Worm (Caenorhabditis elegans): ENCODE measurements around the gene irg-5.
A peak's percentile ranks its signal among the peaks of the same experiment; 100 is the strongest.

irg-5 gene

DNA sequence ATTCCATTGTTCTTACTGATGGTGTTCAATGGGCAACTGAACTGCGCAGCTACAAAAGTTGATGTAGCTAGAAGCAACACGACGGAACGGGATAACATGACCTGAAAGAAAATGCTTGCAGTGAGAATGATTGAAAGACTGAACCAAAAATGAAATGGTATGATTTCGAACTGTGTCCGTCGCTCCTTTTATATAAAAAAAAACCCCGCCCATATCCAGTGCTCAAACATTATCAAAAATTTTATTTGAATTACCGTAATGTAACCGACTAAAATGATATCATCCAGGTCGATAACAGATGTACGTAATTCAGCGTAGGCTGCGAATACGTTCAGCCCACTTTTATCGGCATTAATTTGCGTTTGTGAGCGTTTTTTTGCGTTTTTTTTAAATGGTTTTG lies at the start of gene irg-5:
Gene irg-5, minus strand, starts transcription at position 101 of the 400 bp plus-strand sequence.
- TF ChIP-seq zip-4 (GFP tag; optimal IDR thresholded peaks at IDR 0.05) (no peak), C16A3.4 (tag; optimal IDR thresholded peaks at IDR 0.05) (no peak), lir-3 (tag; optimal IDR thresholded peaks at IDR 0.05; ENCODE audit: poor library complexity) (no peak), tlp-1 (tag; optimal IDR thresholded peaks at IDR 0.05) (no peak), egl-27 (tag; optimal IDR thresholded peaks at IDR 0.05) (no peak), jun-1 (tag; optimal IDR thresholded peaks at IDR 0.05) (no peak), elt-3 (tag; optimal IDR thresholded peaks at IDR 0.05) (no peak), pag-3 (tag; optimal IDR thresholded peaks at IDR 0.05; ENCODE audit: borderline replicate concordance, insufficient read depth) (no peak), skn-1 (tag; optimal IDR thresholded peaks at IDR 0.05) (no peak)

DNA sequence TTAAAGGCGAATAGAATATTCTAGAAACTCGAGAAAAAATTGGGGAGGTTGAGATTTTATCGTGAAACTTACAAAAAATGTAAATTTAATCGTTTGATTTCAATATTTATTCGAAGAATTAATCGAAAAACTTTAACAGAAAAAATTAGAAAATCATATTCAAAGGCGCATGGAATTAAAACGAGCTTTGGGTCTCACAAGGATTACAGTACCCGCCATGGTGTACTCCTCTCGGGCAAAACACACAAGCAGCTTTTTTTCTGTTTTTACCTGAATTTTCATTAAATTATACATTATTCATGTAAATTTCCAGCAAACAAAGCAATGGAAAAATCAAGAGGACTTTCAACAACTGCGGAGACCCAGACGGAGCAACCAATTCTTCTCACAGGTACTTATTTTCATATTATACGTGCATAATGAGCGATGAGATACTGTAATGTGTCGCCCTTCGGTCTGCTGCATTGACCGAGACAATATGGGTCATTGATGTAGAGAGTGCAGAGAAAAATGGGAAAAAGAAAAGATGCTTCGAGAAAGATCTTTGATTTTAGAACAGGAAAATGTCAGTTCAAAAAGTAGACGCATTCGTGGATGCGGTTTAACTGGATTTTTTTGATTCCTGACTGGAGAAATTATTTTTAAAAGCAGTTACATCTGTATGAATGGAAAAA lies 49.1 kb upstream of the irg-5 start, which contains the start of the genes F53C11.4 and F53C11.5:
Gene F53C11.4, minus strand, starts transcription at position 128 of the 674 bp plus-strand sequence.
Gene F53C11.5, plus strand, starts transcription at position 325 of the 674 bp plus-strand sequence.
- peak; percentile 10 for TF ChIP-seq skn-1 (tag; optimal IDR thresholded peaks at IDR 0.05)
- no peak for TF ChIP-seq hlh-17 (GFP tag; optimal IDR thresholded peaks at IDR 0.05; ENCODE audit: borderline replicate concordance)
- TF ChIP-seq mef-2 (tag; optimal IDR thresholded peaks at IDR 0.05) = no peak
- peak; percentile 53 to 81 for TF ChIP-seq lsy-2 (tag; optimal IDR thresholded peaks at IDR 0.05)
- peak in 2 of 6 experiments; percentile 31 to 40 for TF ChIP-seq elt-3 (tag; optimal IDR thresholded peaks at IDR 0.05)
- peak; percentile 67 for TF ChIP-seq mep-1 (tag; optimal IDR thresholded peaks at IDR 0.05)
- TF ChIP-seq elt-2 (tag; optimal IDR thresholded peaks at IDR 0.05) = peak; percentile 20
- TF ChIP-seq lin-13 (GFP tag; optimal IDR thresholded peaks at IDR 0.05) = no peak
- TF ChIP-seq lir-3 (tag; optimal IDR thresholded peaks at IDR 0.05; ENCODE audit: poor library complexity) = peak; percentile 15
- no peak for TF ChIP-seq nhr-11 (tag; optimal IDR thresholded peaks at IDR 0.05)
- peak; percentile 2 for TF ChIP-seq dsc-1 (tag; optimal IDR thresholded peaks at IDR 0.05)
- TF ChIP-seq rnt-1 (tag; optimal IDR thresholded peaks at IDR 0.05) = peak; percentile 34
- TF ChIP-seq unc-86 (tag; optimal IDR thresholded peaks at IDR 0.05) = peak; percentile 2
- TF ChIP-seq pqm-1 (tag; optimal IDR thresholded peaks at IDR 0.05) = peak; percentile 23
- TF ChIP-seq dpl-1 (GFP tag; optimal IDR thresholded peaks at IDR 0.05) = peak in 1 of 3 experiments; percentile 12
- no peak for TF ChIP-seq ceh-90 (tag; optimal IDR thresholded peaks at IDR 0.05)
- no peak for TF ChIP-seq nhr-71 (tag; optimal IDR thresholded peaks at IDR 0.05)
- TF ChIP-seq pag-3 (tag; optimal IDR thresholded peaks at IDR 0.05; ENCODE audit: borderline replicate concordance, insufficient read depth) = no peak
- TF ChIP-seq jun-1 (tag; optimal IDR thresholded peaks at IDR 0.05) = peak; percentile 30
- peak in 1 of 2 experiments; percentile 23 for TF ChIP-seq ztf-11 (tag; optimal IDR thresholded peaks at IDR 0.05)
- peak in 1 of 2 experiments; percentile 39 for TF ChIP-seq lin-35 (GFP tag; optimal IDR thresholded peaks at IDR 0.05)
- peak; percentile 17 for TF ChIP-seq snu-23 (GFP tag; optimal IDR thresholded peaks at IDR 0.05)
- TF ChIP-seq mdl-1 (tag; optimal IDR thresholded peaks at IDR 0.05) = peak in 1 of 2 experiments; percentile 39
- TF ChIP-seq blmp-1 (tag; optimal IDR thresholded peaks at IDR 0.05) = peak; percentile 63
- peak; percentile 49 for TF ChIP-seq nhr-20 (tag; optimal IDR thresholded peaks at IDR 0.05)

DNA sequence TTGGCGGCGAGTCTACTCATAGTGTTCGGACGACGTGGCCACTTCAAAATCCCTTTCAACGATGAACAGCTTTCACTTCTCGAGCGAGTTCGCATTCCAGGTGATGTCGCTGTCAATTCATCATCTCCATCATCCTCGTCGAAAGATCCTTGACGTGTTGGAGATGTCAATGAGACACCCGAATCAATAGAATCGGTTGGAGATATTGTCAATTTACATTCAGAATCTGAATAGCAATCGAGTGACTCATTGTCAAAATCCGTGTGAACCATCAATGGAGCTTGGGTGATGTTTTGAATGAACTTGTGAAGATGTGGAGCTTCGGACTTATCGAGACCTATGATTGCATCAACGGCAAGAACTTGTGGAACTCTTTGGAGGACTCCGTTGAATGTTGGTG lies 47.5 kb upstream of the irg-5 start:
- TF ChIP-seq elt-3 (tag; optimal IDR thresholded peaks at IDR 0.05) (no peak), nhr-85 (tag) (peak; percentile 53), ama-1 (optimal IDR thresholded peaks at IDR 0.05) (no peak)

DNA sequence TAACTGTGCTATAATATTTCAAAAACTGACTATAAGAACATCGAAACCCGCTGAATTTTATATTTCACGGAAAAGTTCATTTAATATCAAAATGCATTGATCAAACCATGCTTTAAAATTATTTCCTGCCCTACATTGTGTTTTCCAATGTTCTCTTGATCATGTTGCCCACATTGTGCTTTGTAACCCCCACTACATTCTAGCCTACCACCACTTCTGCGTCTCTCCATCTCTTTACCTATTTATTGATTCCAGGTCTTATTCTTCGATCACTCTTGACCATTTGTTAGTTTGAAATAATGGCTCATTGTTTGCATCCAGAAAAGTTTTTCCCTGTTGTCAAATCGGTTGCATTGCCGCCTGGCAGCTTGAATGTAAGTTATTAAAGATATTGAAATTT lies 43.9 kb upstream of the irg-5 start, which contains the start of gene decr-1.1:
Gene decr-1.1, plus strand, starts transcription at position 210 of the 400 bp plus-strand sequence.
- TF ChIP-seq xbp-1 (tag; optimal IDR thresholded peaks at IDR 0.05) (no peak), nhr-71 (tag; optimal IDR thresholded peaks at IDR 0.05) (peak; percentile 40), lir-3 (tag; optimal IDR thresholded peaks at IDR 0.05; ENCODE audit: poor library complexity) (no peak), sup-37 (GFP tag; optimal IDR thresholded peaks at IDR 0.05) (no peak), mep-1 (tag; optimal IDR thresholded peaks at IDR 0.05) (no peak), lin-35 (GFP tag; optimal IDR thresholded peaks at IDR 0.05) (peak in 1 of 2 experiments; percentile 49), unc-86 (tag; optimal IDR thresholded peaks at IDR 0.05) (no peak), ama-1 (optimal IDR thresholded peaks at IDR 0.05) (no peak), mdl-1 (tag; optimal IDR thresholded peaks at IDR 0.05) (no peak), snu-23 (GFP tag; optimal IDR thresholded peaks at IDR 0.05) (peak; percentile 10), nhr-20 (tag; optimal IDR thresholded peaks at IDR 0.05) (peak; percentile 75), rnt-1 (tag; optimal IDR thresholded peaks at IDR 0.05) (peak; percentile 11)
